Fruit fly (Drosophila melanogaster): ENCODE measurements around the gene CG8312.

CG8312 gene

dm6 chr3R:9625443-9625842, 34.3 kb downstream of the CG8312 start:
- TF ChIP-seq Mnt (GFP tag; optimal IDR thresholded peaks at IDR 0.05) = no peak
- TF ChIP-seq CG1620 (GFP tag; optimal IDR thresholded peaks at IDR 0.05) = no peak
- no peak for TF ChIP-seq CG7101 (tag; optimal IDR thresholded peaks at IDR 0.05)
- TF ChIP-seq toe (GFP tag; optimal IDR thresholded peaks at IDR 0.05) = no peak
- TF ChIP-seq tj (GFP tag; optimal IDR thresholded peaks at IDR 0.05) = no peak
- TF ChIP-seq ovo (GFP tag; optimal IDR thresholded peaks at IDR 0.05) = no peak
- no peak for TF ChIP-seq CG7045 (GFP tag; optimal IDR thresholded peaks at IDR 0.05)
- no peak for TF ChIP-seq CG5204 (GFP tag; optimal IDR thresholded peaks at IDR 0.05)
- TF ChIP-seq pad (GFP tag; optimal IDR thresholded peaks at IDR 0.05) = no peak

- no peak for TF ChIP-seq CG11617 (GFP tag; optimal IDR thresholded peaks at IDR 0.05)
- peak; percentile 63 for TF ChIP-seq tj (GFP tag; optimal IDR thresholded peaks at IDR 0.05)
- no peak for TF ChIP-seq CG33017 (tag; optimal IDR thresholded peaks at IDR 0.05)
- TF ChIP-seq cic (GFP tag; optimal IDR thresholded peaks at IDR 0.05) = no peak
- TF ChIP-seq Clk (GFP tag; optimal IDR thresholded peaks at IDR 0.05) = no peak
- TF ChIP-seq Crg-1 (GFP tag; optimal IDR thresholded peaks at IDR 0.05) = no peak
Observed at dm6 chr3R:9626266-9626665, 35.2 kb downstream of the CG8312 start.

- TF ChIP-seq Hr96 (GFP tag; optimal IDR thresholded peaks at IDR 0.05) (no peak), cic (GFP tag; optimal IDR thresholded peaks at IDR 0.05) (peak; percentile 28), cnc (optimal IDR thresholded peaks at IDR 0.05) (no peak), CG14711 (tag; optimal IDR thresholded peaks at IDR 0.05) (peak; percentile 65), CG11617 (GFP tag; optimal IDR thresholded peaks at IDR 0.05) (peak; percentile 61), bab1 (GFP tag; optimal IDR thresholded peaks at IDR 0.05) (peak; percentile 85), CG33017 (tag; optimal IDR thresholded peaks at IDR 0.05) (peak; percentile 33), CG1620 (GFP tag; optimal IDR thresholded peaks at IDR 0.05) (peak; percentile 39), Crg-1 (GFP tag; optimal IDR thresholded peaks at IDR 0.05) (peak; percentile 56), kay (GFP tag; ENCODE audit: borderline replicate concordance) (no peak), toe (GFP tag; optimal IDR thresholded peaks at IDR 0.05) (no peak), pad (GFP tag; optimal IDR thresholded peaks at IDR 0.05) (peak; percentile 23), CG7101 (tag; optimal IDR thresholded peaks at IDR 0.05) (peak; percentile 69), Mnt (GFP tag; optimal IDR thresholded peaks at IDR 0.05) (peak; percentile 78), CG7045 (GFP tag; optimal IDR thresholded peaks at IDR 0.05) (peak; percentile 9), ovo (GFP tag; optimal IDR thresholded peaks at IDR 0.05) (no peak), tj (GFP tag; optimal IDR thresholded peaks at IDR 0.05) (no peak), Clk (GFP tag; optimal IDR thresholded peaks at IDR 0.05) (no peak), CG12768 (GFP tag; optimal IDR thresholded peaks at IDR 0.05) (no peak), CG5204 (GFP tag; optimal IDR thresholded peaks at IDR 0.05) (no peak)
Observed at dm6 chr3R:9626880-9627401, 35.8 kb downstream of the CG8312 start, which contains the start of the genes CG9427 and CG8319. CG9427 (minus strand) TSS chr3R:9626930. CG8319 (plus strand) TSS chr3R:9627321.

- TF ChIP-seq Mnt (GFP tag; optimal IDR thresholded peaks at IDR 0.05) (no peak), cnc (optimal IDR thresholded peaks at IDR 0.05) (no peak), toe (GFP tag; optimal IDR thresholded peaks at IDR 0.05) (no peak), bab1 (GFP tag; optimal IDR thresholded peaks at IDR 0.05) (no peak), Crg-1 (GFP tag; optimal IDR thresholded peaks at IDR 0.05) (no peak), CG14711 (tag; optimal IDR thresholded peaks at IDR 0.05) (no peak), kay (GFP tag; ENCODE audit: borderline replicate concordance) (no peak), ovo (GFP tag; optimal IDR thresholded peaks at IDR 0.05) (no peak)
Observed at dm6 chr3R:9628036-9628435, 36.9 kb downstream of the CG8312 start.

dm6 chr3R:9628607-9629006, 37.5 kb downstream of the CG8312 start:
- peak; percentile 4 for TF ChIP-seq bab1 (GFP tag; optimal IDR thresholded peaks at IDR 0.05)
- no peak for TF ChIP-seq ovo (GFP tag; optimal IDR thresholded peaks at IDR 0.05)
- peak; percentile 88 for TF ChIP-seq CG14711 (tag; optimal IDR thresholded peaks at IDR 0.05)
- peak; percentile 88 for TF ChIP-seq Mnt (GFP tag; optimal IDR thresholded peaks at IDR 0.05)

dm6 chr3R:9630053-9630632, 39.0 kb downstream of the CG8312 start:
- TF ChIP-seq Mnt (GFP tag; optimal IDR thresholded peaks at IDR 0.05) (peak; percentile 70), tj (GFP tag; optimal IDR thresholded peaks at IDR 0.05) (peak; percentile 74), Crg-1 (GFP tag; optimal IDR thresholded peaks at IDR 0.05) (no peak), pad (GFP tag; optimal IDR thresholded peaks at IDR 0.05) (no peak), ovo (GFP tag; optimal IDR thresholded peaks at IDR 0.05) (peak; percentile 49), cic (GFP tag; optimal IDR thresholded peaks at IDR 0.05) (peak; percentile 97), CG33017 (tag; optimal IDR thresholded peaks at IDR 0.05) (no peak)

dm6 chr3R:9630633-9631095, 39.6 kb downstream of the CG8312 start, which contains the start of gene Calr:
Calr (minus strand) TSS chr3R:9630851.
- peak; percentile 87 for TF ChIP-seq Mnt (GFP tag; optimal IDR thresholded peaks at IDR 0.05)
- TF ChIP-seq CG12768 (GFP tag; optimal IDR thresholded peaks at IDR 0.05) = peak; percentile 76
- no peak for TF ChIP-seq CG11617 (GFP tag; optimal IDR thresholded peaks at IDR 0.05)
- TF ChIP-seq CG1620 (GFP tag; optimal IDR thresholded peaks at IDR 0.05) = peak; percentile 19
- no peak for TF ChIP-seq toe (GFP tag; optimal IDR thresholded peaks at IDR 0.05)
- TF ChIP-seq Crg-1 (GFP tag; optimal IDR thresholded peaks at IDR 0.05) = peak; percentile 61
- TF ChIP-seq CG14711 (tag; optimal IDR thresholded peaks at IDR 0.05) = peak; percentile 46
- TF ChIP-seq pad (GFP tag; optimal IDR thresholded peaks at IDR 0.05) = peak; percentile 42
- peak; percentile 47 for TF ChIP-seq CG7045 (GFP tag; optimal IDR thresholded peaks at IDR 0.05)
- TF ChIP-seq CG7101 (tag; optimal IDR thresholded peaks at IDR 0.05) = peak; percentile 65
- no peak for TF ChIP-seq ovo (GFP tag; optimal IDR thresholded peaks at IDR 0.05)
- TF ChIP-seq CG33017 (tag; optimal IDR thresholded peaks at IDR 0.05) = peak; percentile 59
- no peak for TF ChIP-seq Hr96 (GFP tag; optimal IDR thresholded peaks at IDR 0.05)
- TF ChIP-seq bab1 (GFP tag; optimal IDR thresholded peaks at IDR 0.05) = peak; percentile 65
- no peak for TF ChIP-seq CG5204 (GFP tag; optimal IDR thresholded peaks at IDR 0.05)
- no peak for TF ChIP-seq cnc (optimal IDR thresholded peaks at IDR 0.05)
- no peak for TF ChIP-seq tj (GFP tag; optimal IDR thresholded peaks at IDR 0.05)
- no peak for TF ChIP-seq kay (GFP tag; ENCODE audit: borderline replicate concordance)
- TF ChIP-seq cic (GFP tag; optimal IDR thresholded peaks at IDR 0.05) = peak; percentile 19
- TF ChIP-seq Clk (GFP tag; optimal IDR thresholded peaks at IDR 0.05) = no peak
